Worm (Caenorhabditis elegans): Measurements from ENCODE around the gene F35E8.6.

ce11 chrV:15862599-15862998, 49.3 kb upstream of the F35E8.6 start, which contains the start of gene srz-12:
- TF ChIP-seq W03F9.2 (tag; optimal IDR thresholded peaks at IDR 0.05) (no peak), him-1 (tag; optimal IDR thresholded peaks at IDR 0.05) (no peak)

All from whole organism, L4/young adult.